Worm (Caenorhabditis elegans) whole organism, late embryonic: ENCODE measurements around the gene Y49F6B.2.

Experiments
- C08G9.2 ChIP-seq: sonication (generic microtip); optimal IDR thresholded peaks from 2 replicates; lab custom pipeline; 2016; ENCODE audit warnings: mild to moderate bottlenecking, missing genetic modification characterization, moderate library complexity, missing compliant biosample characterization
- ama-1 ChIP-seq: fragments of 150-350 bp; optimal IDR thresholded peaks from 2 replicates; lab custom pipeline; 2014
- ceh-14 ChIP-seq: sonication (generic microtip); optimal IDR thresholded peaks from 2 replicates; lab custom pipeline; 2016; ENCODE audit warnings: missing genotype, missing genetic modification characterization, missing compliant biosample characterization
- ceh-45 ChIP-seq: fragments of 200-800 bp; sonication (Bioruptor generic); IDR thresholded peaks from 2 replicates; pipeline ENCODE4 v1.3.6; 2022; ENCODE audit warnings: missing genetic modification reagents, missing genetic modification characterization, missing compliant biosample characterization
- eyg-1 ChIP-seq: sonication (generic microtip); optimal IDR thresholded peaks from 2 replicates; lab custom pipeline; 2016; ENCODE audit warnings: missing genotype, missing genetic modification characterization, missing compliant biosample characterization
- fkh-10 ChIP-seq: fragments of 150-350 bp; optimal IDR thresholded peaks from 2 replicates; lab custom pipeline; 2014; ENCODE audit warnings: missing biosample characterization, missing genetic modification reagents, missing genetic modification characterization
- pax-1 ChIP-seq: fragments of 150-350 bp; optimal IDR thresholded peaks from 2 replicates; lab custom pipeline; 2014; ENCODE audit warnings: missing biosample characterization, missing genetic modification characterization
- pha-2 ChIP-seq: sonication (generic microtip); optimal IDR thresholded peaks from 2 replicates; lab custom pipeline; 2017; ENCODE audit warnings: mild to moderate bottlenecking, missing genetic modification characterization, missing compliant biosample characterization
- unc-42 ChIP-seq: sonication (generic microtip); optimal IDR thresholded peaks from 2 replicates; lab custom pipeline; 2016; ENCODE audit warnings: missing genotype, missing genetic modification characterization, missing compliant biosample characterization
- unc-55 ChIP-seq: sonication (generic microtip); optimal IDR thresholded peaks from 2 replicates; lab custom pipeline; 2017; ENCODE audit warnings: missing biosample characterization, missing genetic modification reagents, missing genetic modification characterization

- no peak for TF ChIP-seq pax-1 (tag; lab: Kevin White, UChicago)
- TF ChIP-seq eyg-1 (tag; lab: Kevin White, UChicago), result no peak
- no peak for TF ChIP-seq unc-55
- TF ChIP-seq ceh-14 (tag; lab: Kevin White, UChicago), result no peak
- TF ChIP-seq ama-1 (lab: Kevin White, UChicago), result no peak
- no peak for TF ChIP-seq fkh-10 (GFP tag; lab: Kevin White, UChicago)
- no peak for TF ChIP-seq pha-2 (tag; lab: Kevin White, UChicago)
- TF ChIP-seq C08G9.2 (tag; lab: Kevin White, UChicago), result no peak
- no peak for TF ChIP-seq ceh-45
- TF ChIP-seq unc-42 (tag; lab: Kevin White, UChicago), result no peak
Measured at ce11 chrII:3459199-3459598, 43.6 kb upstream of the Y49F6B.2 start.
